Fruit fly (Drosophila melanogaster) whole organism, embryonic: ENCODE measurements around the gene RpS9.

ENCODE experiments used
- Atf-2 ChIP-seq: fragments of 200-800 bp; sonication (Bioruptor generic); optimal IDR thresholded peaks from 2 replicates; lab custom pipeline; 2016; ENCODE audit warnings: missing biosample characterization, missing genetic modification characterization
- Awh ChIP-seq: fragments of 200-800 bp; sonication (Bioruptor generic); IDR thresholded peaks from 2 replicates; pipeline ENCODE4, ENCODE4 v1.3.6; 2022; ENCODE audit warnings: missing biosample characterization, missing genetic modification characterization
- CG11504 ChIP-seq: fragments of 200-800 bp; sonication (Bioruptor generic); optimal IDR thresholded peaks from 3 replicates; lab custom pipeline; 2019; ENCODE audit warnings: missing biosample characterization, mild to moderate bottlenecking, missing genetic modification characterization, moderate library complexity
- CG17612 ChIP-seq: fragments of 200-800 bp; sonication (Bioruptor generic); IDR thresholded peaks from 2 replicates; pipeline ENCODE4 v1.3.6; 2022; ENCODE audit warnings: missing biosample characterization, missing genetic modification characterization
- CG18764 ChIP-seq: fragments of 200-800 bp; sonication (Bioruptor generic); optimal IDR thresholded peaks from 3 replicates; lab custom pipeline; 2016; ENCODE audit warnings: missing biosample characterization, missing genetic modification characterization
- CG4360 ChIP-seq: fragments of 200-800 bp; sonication (Bioruptor generic); IDR thresholded peaks from 2 replicates; pipeline ENCODE4 v1.3.6; 2022; ENCODE audit warnings: missing biosample characterization, missing genetic modification characterization
- CG6813 ChIP-seq: fragments of 200-800 bp; sonication (Bioruptor generic); optimal IDR thresholded peaks from 2 replicates; lab custom pipeline; 2017; ENCODE audit warnings: missing biosample characterization, missing genetic modification characterization, mild to moderate bottlenecking, moderate library complexity, missing genetic modification reagents
- CG9437 ChIP-seq: fragments of 200-800 bp; sonication (Bioruptor generic); optimal IDR thresholded peaks from 2 replicates; lab custom pipeline; 2018; ENCODE audit warnings: missing biosample characterization, mild to moderate bottlenecking, missing genetic modification characterization
- CG9876 ChIP-seq: fragments of 200-800 bp; sonication (Bioruptor generic); optimal IDR thresholded peaks from 2 replicates; lab custom pipeline; 2016; ENCODE audit warnings: missing biosample characterization, missing genetic modification characterization
- Dek ChIP-seq: fragments of 200-800 bp; sonication (Bioruptor generic); optimal IDR thresholded peaks from 3 replicates; lab custom pipeline; 2019; ENCODE audit warnings: missing biosample characterization, mild to moderate bottlenecking, missing genetic modification characterization, moderate library complexity
- ERR ChIP-seq: fragments of 200-800 bp; sonication (Bioruptor generic); optimal IDR thresholded peaks from 2 replicates; lab custom pipeline; 2016; ENCODE audit warnings: missing biosample characterization, missing genetic modification characterization
- Gug ChIP-seq: fragments of 200-800 bp; sonication (Bioruptor generic); IDR thresholded peaks from 4 replicates; pipeline ENCODE4 v1.3.6; 2022; ENCODE audit warnings: missing biosample characterization, missing genetic modification characterization
- Hey ChIP-seq: fragments of 200-800 bp; sonication (Bioruptor generic); optimal IDR thresholded peaks from 3 replicates; lab custom pipeline; 2018; ENCODE audit warnings: missing biosample characterization, mild to moderate bottlenecking, missing genetic modification characterization
- Hr3 ChIP-seq: fragments of 200-800 bp; sonication (Bioruptor generic); optimal IDR thresholded peaks from 3 replicates; lab custom pipeline; 2016; ENCODE audit warnings: missing biosample characterization, missing genetic modification characterization
- Med ChIP-seq: fragments of 200-800 bp; sonication (Bioruptor generic); peaks from one replicate; lab custom pipeline; 2016; ENCODE audit warnings: missing biosample characterization, missing genetic modification characterization, mild to moderate bottlenecking, inconsistent platforms, moderate library complexity
- Scr ChIP-seq: fragments of 200-800 bp; sonication (Bioruptor generic); IDR thresholded peaks from 2 replicates; pipeline ENCODE4 v1.3.6; 2022; ENCODE audit warnings: missing biosample characterization, missing genetic modification characterization; ENCODE audit not compliant: partially characterized antibody
- amos ChIP-seq: fragments of 200-800 bp; sonication (Bioruptor generic); IDR thresholded peaks from 2 replicates; pipeline ENCODE4 v1.3.6; 2022; ENCODE audit warnings: missing biosample characterization, missing genetic modification characterization; ENCODE audit not compliant: partially characterized antibody
- br ChIP-seq: fragments of >200 bp; optimal IDR thresholded peaks from 2 replicates; lab custom pipeline; 2017
- cad ChIP-seq: fragments of >200 bp; optimal IDR thresholded peaks from 2 replicates; lab custom pipeline; 2017; ENCODE audit warnings: missing biosample characterization, missing genetic modification characterization
- chif ChIP-seq, 2 experiments: fragments of 200-800 bp; sonication (Bioruptor generic); optimal IDR thresholded peaks; 3 replicates each; lab custom pipeline; 2016; ENCODE audit warnings: missing biosample characterization in 2 of 2, missing genetic modification characterization in 2 of 2
- crol ChIP-seq: fragments of 200-800 bp; sonication (Bioruptor generic); IDR thresholded peaks from 2 replicates; pipeline ENCODE4 v1.3.6; 2022; ENCODE audit warnings: missing biosample characterization, missing genetic modification characterization
- gcm2 ChIP-seq: fragments of 200-800 bp; sonication (Bioruptor generic); optimal IDR thresholded peaks from 2 replicates; lab custom pipeline; 2016; ENCODE audit warnings: missing biosample characterization, missing genetic modification characterization
- h ChIP-seq: fragments of >200 bp; optimal IDR thresholded peaks from 2 replicates; lab custom pipeline; 2017
- inv ChIP-seq: fragments of 200-800 bp; sonication (Bioruptor generic); IDR thresholded peaks from 2 replicates; pipeline ENCODE4 v1.3.6; 2022; ENCODE audit warnings: missing biosample characterization, missing genetic modification characterization; ENCODE audit not compliant: partially characterized antibody
- jing ChIP-seq: fragments of 200-800 bp; sonication (Bioruptor generic); optimal IDR thresholded peaks from 2 replicates; lab custom pipeline; 2018; ENCODE audit warnings: missing biosample characterization, mild to moderate bottlenecking, missing genetic modification characterization
- kni ChIP-seq: fragments of 200-800 bp; sonication (Bioruptor generic); optimal IDR thresholded peaks from 3 replicates; lab custom pipeline; 2017; ENCODE audit warnings: mild to moderate bottlenecking, missing biosample characterization, missing genetic modification reagents, missing genetic modification characterization
- mirr ChIP-seq: fragments of 200-800 bp; sonication (Bioruptor generic); optimal IDR thresholded peaks from 3 replicates; lab custom pipeline; 2018; ENCODE audit warnings: missing biosample characterization, mild to moderate bottlenecking, missing genetic modification characterization
- nerfin-2 ChIP-seq: fragments of 200-800 bp; sonication (Bioruptor generic); IDR thresholded peaks from 2 replicates; pipeline ENCODE4 v1.3.6; 2022; ENCODE audit warnings: missing biosample characterization, missing genetic modification characterization; ENCODE audit not compliant: partially characterized antibody
- pfk ChIP-seq: fragments of 200-800 bp; sonication (Bioruptor generic); optimal IDR thresholded peaks from 2 replicates; lab custom pipeline; 2018; ENCODE audit warnings: missing biosample characterization, mild to moderate bottlenecking, missing genetic modification characterization, moderate library complexity
- pho ChIP-seq: fragments of 200-800 bp; sonication (Bioruptor generic); optimal IDR thresholded peaks from 2 replicates; lab custom pipeline; 2016; ENCODE audit warnings: missing biosample characterization, missing genetic modification characterization
- pros ChIP-seq: fragments of 200-800 bp; sonication (Bioruptor generic); optimal IDR thresholded peaks from 3 replicates; lab custom pipeline; 2019; ENCODE audit warnings: missing biosample characterization, mild to moderate bottlenecking, missing genetic modification characterization, moderate library complexity
- ranshi ChIP-seq: fragments of 200-800 bp; sonication (Bioruptor generic); IDR thresholded peaks from 2 replicates; pipeline ENCODE4 v1.3.6; 2022; ENCODE audit warnings: missing biosample characterization, missing genetic modification characterization
- run ChIP-seq: fragments of 200-800 bp; sonication (Bioruptor generic); optimal IDR thresholded peaks from 3 replicates; lab custom pipeline; 2018; ENCODE audit warnings: missing biosample characterization, mild to moderate bottlenecking, missing genetic modification characterization
- slou ChIP-seq: fragments of 200-800 bp; sonication (Bioruptor generic); optimal IDR thresholded peaks from 3 replicates; lab custom pipeline; 2016; ENCODE audit warnings: missing biosample characterization, missing genetic modification characterization
- stwl ChIP-seq: fragments of 200-800 bp; sonication (Bioruptor generic); optimal IDR thresholded peaks from 3 replicates; lab custom pipeline; 2018; ENCODE audit warnings: missing biosample characterization, mild to moderate bottlenecking, missing genetic modification characterization, moderate library complexity
- tgo ChIP-seq: fragments of 200-800 bp; sonication (Bioruptor generic); IDR thresholded peaks from 3 replicates; pipeline ENCODE4 v1.3.6; 2022; ENCODE audit warnings: missing biosample characterization, missing genetic modification characterization
- trem ChIP-seq: fragments of 200-800 bp; optimal IDR thresholded peaks from 3 replicates; lab custom pipeline; 2019; ENCODE audit warnings: missing biosample characterization, mild to moderate bottlenecking, missing genetic modification characterization, moderate library complexity
- wdn ChIP-seq: fragments of 200-800 bp; sonication (Bioruptor generic); IDR thresholded peaks from 2 replicates; pipeline ENCODE4 v1.3.6; 2022; ENCODE audit warnings: missing biosample characterization, missing genetic modification characterization
- yki ChIP-seq: fragments of >200 bp; optimal IDR thresholded peaks from 3 replicates; lab custom pipeline; 2018
- zfh1 ChIP-seq: fragments of 200-800 bp; sonication (Bioruptor generic); IDR thresholded peaks from 3 replicates; pipeline ENCODE4 v1.3.6; 2022; ENCODE audit warnings: missing biosample characterization, missing genetic modification characterization
- zfh2 ChIP-seq: fragments of 200-800 bp; sonication (Bioruptor generic); optimal IDR thresholded peaks from 2 replicates; lab custom pipeline; 2016; ENCODE audit warnings: missing biosample characterization, missing genetic modification characterization

The RpS9 gene

DNA sequence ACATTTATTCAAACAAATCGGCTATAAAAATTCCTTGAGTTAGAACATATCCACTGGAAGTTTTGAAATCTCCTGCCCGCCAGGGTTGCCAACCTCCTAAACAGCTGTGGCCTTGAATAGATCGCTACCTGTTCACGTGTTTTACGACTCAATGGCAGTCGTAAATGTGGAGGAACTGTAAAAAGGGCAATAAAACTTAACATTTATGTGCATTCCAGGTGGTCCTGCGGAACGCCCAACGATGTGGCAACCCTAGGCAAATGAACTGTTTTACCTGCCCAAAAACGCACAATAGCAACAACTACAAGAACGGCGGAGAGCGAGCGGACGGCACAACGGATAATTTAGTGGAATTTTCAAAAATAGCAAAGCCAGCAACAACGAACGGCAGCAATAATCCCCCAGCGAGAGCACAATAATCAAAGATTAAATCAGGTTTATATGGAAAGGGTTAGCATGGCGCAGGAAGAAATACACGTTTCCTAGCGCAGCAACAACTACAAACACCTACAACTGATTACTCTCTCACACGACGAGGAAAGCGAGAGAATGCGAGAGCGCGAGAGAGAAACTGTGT lies 49.6 kb downstream of the RpS9 start (continued):
- TF ChIP-seq CG9437 (GFP tag; lab: Kevin White, UChicago) (no peak), mirr (GFP tag; lab: Kevin White, UChicago) (no peak), CG9876 (no peak), tgo (GFP tag; lab: Robert Waterston, UW) (peak; percentile 21; the same call in 1 of the 3 replicates), Awh (no peak), h (no peak), chif (GFP tag; optimal IDR thresholded peaks at IDR 0.05; lab: Kevin White, UChicago) (peak in 1 of 2 experiments; percentile 38), zfh2 (GFP tag; lab: Kevin White, UChicago) (peak; percentile 19), pros (peak; percentile 73), pfk (GFP tag; lab: Kevin White, UChicago) (no peak), run (tag; lab: Kevin White, UChicago) (no peak), CG6813 (GFP tag; lab: Kevin White, UChicago) (no peak), Med (GFP tag; lab: Kevin White, UChicago) (peak; percentile 95), crol (GFP tag; lab: Robert Waterston, UW) (0 out of 2 replicates have a peak, but pooled peaks have one; percentile 9), pho (GFP tag; lab: Kevin White, UChicago) (no peak), Atf-2 (GFP tag; lab: Kevin White, UChicago) (no peak), ranshi (GFP tag; lab: Robert Waterston, UW) (peak; percentile 35; the same call in 1 of the 2 replicates), br (lab: Kevin White, UChicago) (no peak), CG17612 (GFP tag; lab: Robert Waterston, UW) (no peak), kni (GFP tag; lab: Kevin White, UChicago) (peak; percentile 87), CG18764 (GFP tag; lab: Kevin White, UChicago) (peak; percentile 28), amos (GFP tag; lab: Robert Waterston, UW) (no peak), stwl (tag; lab: Kevin White, UChicago) (peak; percentile 44), jing (GFP tag; lab: Kevin White, UChicago) (peak; percentile 11), CG11504 (no peak), wdn (peak; percentile 54; the same call in 1 of the 2 replicates), nerfin-2 (GFP tag; lab: Robert Waterston, UW) (no peak), trem (no peak), inv (no peak), CG4360 (peak; percentile 66), Hr3 (no peak), Gug (peak; percentile 43; the same call in 1 of the 4 replicates), gcm2 (GFP tag; lab: Kevin White, UChicago) (no peak), ERR (GFP tag; lab: Kevin White, UChicago) (peak; percentile 21), Hey (tag; lab: Kevin White, UChicago) (no peak), Dek (tag; lab: Kevin White, UChicago) (no peak), Scr (GFP tag; lab: Robert Waterston, UW) (no peak), cad (GFP tag; lab: Kevin White, UChicago) (peak; percentile 100), yki (no peak), slou (GFP tag; lab: Kevin White, UChicago) (no peak), zfh1 (GFP tag; lab: Robert Waterston, UW) (0 out of 3 replicates have a peak, but pooled peaks have one; percentile 51)
